ENCODE assay signal across 1 fruit fly cellular context in genomic region chrX:18014601-18015000, dm6.
TF ChIP-seq lines count a peak whose summit lies in the region.

No protein-coding gene starts in this region.

TF ChIP-seq in whole organism, embryonic, 481 proteins besides CTCF, POLR2A, EP300 and RAD21 (continued from another document):
- TF ChIP-seq CG16779 (GFP tag; IDR thresholded peaks at IDR 0.05; lab: Robert Waterston, UW): no peak
- TF ChIP-seq Sox100B (GFP tag; optimal IDR thresholded peaks at IDR 0.05; lab: Kevin White, UChicago): no peak
- TF ChIP-seq Camta (GFP tag; optimal IDR thresholded peaks at IDR 0.05; lab: Kevin White, UChicago): no peak
- peak; percentile 29 for TF ChIP-seq CG8281 (tag; optimal IDR thresholded peaks at IDR 0.05; lab: Kevin White, UChicago)
- TF ChIP-seq CG6765 (GFP tag; optimal IDR thresholded peaks at IDR 0.05; lab: Kevin White, UChicago): no peak
- no peak for TF ChIP-seq ttk (GFP tag; IDR thresholded peaks at IDR 0.05; lab: Robert Waterston, UW)
- TF ChIP-seq ind (GFP tag; optimal IDR thresholded peaks at IDR 0.05; lab: Kevin White, UChicago): no peak
- TF ChIP-seq ato (GFP tag; IDR thresholded peaks at IDR 0.05; lab: Robert Waterston, UW; ENCODE audit: partially characterized antibody): no peak
- TF ChIP-seq CG1792 (GFP tag; optimal IDR thresholded peaks at IDR 0.05; lab: Kevin White, UChicago): no peak
- no peak for TF ChIP-seq CG4617 (GFP tag; optimal IDR thresholded peaks at IDR 0.05; lab: Kevin White, UChicago; ENCODE audit: borderline replicate concordance)
- peak; percentile 82 for TF ChIP-seq Adf1 (GFP tag; IDR thresholded peaks at IDR 0.05; lab: Robert Waterston, UW)
- TF ChIP-seq trh (GFP tag; optimal IDR thresholded peaks at IDR 0.05; lab: Kevin White, UChicago): no peak
- no peak for TF ChIP-seq CG9876 (GFP tag; optimal IDR thresholded peaks at IDR 0.05; lab: Kevin White, UChicago)
- TF ChIP-seq row (GFP tag; IDR thresholded peaks at IDR 0.05; lab: Robert Waterston, UW): no peak
- no peak for TF ChIP-seq dpn (GFP tag; optimal IDR thresholded peaks at IDR 0.05; lab: Kevin White, UChicago)
- TF ChIP-seq sens (GFP tag; lab: Kevin White, UChicago): peak; percentile 30
- no peak for TF ChIP-seq CG2875 (GFP tag; optimal IDR thresholded peaks at IDR 0.05; lab: Kevin White, UChicago)
TF ChIP-seq in whole organism, embryonic: peak in this region for 7.
